Fruit fly (Drosophila melanogaster) S2 (cell line): ENCODE measurements around the gene Obp73a.

Experiments
- CG8478 ChIP-seq: fragments of >200 bp; optimal IDR thresholded peaks from 2 replicates; lab custom pipeline; 2018
- CTCF ChIP-seq, 2 experiments: fragments of >200 bp; optimal IDR thresholded peaks; 2 replicates each; lab custom pipeline; 2018

Gene Obp73a

DNA sequence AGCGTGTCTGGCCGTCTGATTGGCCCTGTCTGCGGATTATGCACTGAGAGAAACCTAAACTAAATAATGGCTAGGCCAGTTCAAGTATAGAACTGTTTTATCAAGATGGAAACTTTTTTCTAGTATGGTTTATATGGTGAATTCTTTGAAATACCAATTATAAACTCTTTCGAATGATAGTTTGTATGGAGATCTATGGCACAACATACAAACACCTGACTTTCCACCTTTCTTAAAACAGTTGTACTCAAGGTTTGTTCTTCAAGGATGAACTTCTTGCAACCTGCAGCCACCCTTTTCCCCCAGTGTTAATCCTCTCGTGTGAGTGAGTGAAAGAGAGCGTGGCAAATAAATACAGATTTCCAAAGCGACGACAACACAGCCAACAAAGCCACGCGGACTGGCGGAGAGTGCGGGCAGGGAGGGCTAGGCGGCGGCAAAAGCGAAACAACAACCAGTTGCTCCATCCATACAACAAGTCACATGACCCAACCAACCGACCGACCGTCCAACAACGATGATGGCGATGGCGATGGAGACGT is 60.1 kb downstream of the Obp73a start:
- TF ChIP-seq CTCF (optimal IDR thresholded peaks at IDR 0.05; lab: Kevin White, UChicago) = no peak
- no peak for TF ChIP-seq CG8478 (lab: Kevin White, UChicago)
